Fruit fly (Drosophila melanogaster) whole organism, prepupa: ENCODE data around the gene CG33796.
A peak's percentile ranks its signal among the peaks of the same experiment; 100 is the strongest.

Source experiments
- CG10669 ChIP-seq: fragments of 200-800 bp; sonication (Bioruptor generic); optimal IDR thresholded peaks from 3 replicates; lab custom pipeline; 2018; ENCODE audit warnings: missing biosample characterization, mild to moderate bottlenecking, missing genetic modification characterization, moderate library complexity
- CG11294 ChIP-seq: fragments of 200-800 bp; sonication (Bioruptor generic); IDR thresholded peaks from 2 replicates; pipeline ENCODE4 v1.3.6; 2022; ENCODE audit warnings: missing biosample characterization, missing genetic modification characterization
- CG3032 ChIP-seq: fragments of 200-800 bp; optimal IDR thresholded peaks from 2 replicates; lab custom pipeline; 2019; ENCODE audit warnings: missing biosample characterization, mild to moderate bottlenecking, missing genetic modification characterization, moderate library complexity
- CG31627 ChIP-seq: fragments of 200-800 bp; sonication (Bioruptor generic); optimal IDR thresholded peaks from 3 replicates; lab custom pipeline; 2016; ENCODE audit warnings: missing biosample characterization, missing genetic modification characterization
- CG34406 ChIP-seq: fragments of 200-800 bp; sonication (Bioruptor generic); optimal IDR thresholded peaks from 3 replicates; lab custom pipeline; 2016; ENCODE audit warnings: missing biosample characterization, missing genetic modification characterization
- CG3919 ChIP-seq: fragments of 200-800 bp; sonication (Bioruptor generic); optimal IDR thresholded peaks from 3 replicates; lab custom pipeline; 2016; ENCODE audit warnings: missing biosample characterization, missing genetic modification characterization
- CG4318 ChIP-seq: fragments of 200-800 bp; sonication (Bioruptor generic); optimal IDR thresholded peaks from 3 replicates; lab custom pipeline; 2017; ENCODE audit warnings: missing biosample characterization, mild to moderate bottlenecking, missing genetic modification characterization
- CG6163 ChIP-seq: fragments of 200-800 bp; sonication (Bioruptor generic); IDR thresholded peaks from 3 replicates; pipeline ENCODE4 v1.3.6; 2022; ENCODE audit warnings: missing biosample characterization, missing genetic modification characterization
- CG6276 ChIP-seq: fragments of 200-800 bp; sonication (Bioruptor generic); optimal IDR thresholded peaks from 2 replicates; lab custom pipeline; 2017; ENCODE audit warnings: missing biosample characterization, mild to moderate bottlenecking, missing genetic modification characterization
- CG6808 ChIP-seq: fragments of 200-800 bp; sonication (Bioruptor generic); optimal IDR thresholded peaks from 3 replicates; lab custom pipeline; 2017; ENCODE audit warnings: missing biosample characterization, missing genetic modification characterization, mild to moderate bottlenecking, moderate library complexity, missing genetic modification reagents
- CG6854 ChIP-seq: fragments of 200-800 bp; sonication (Bioruptor generic); optimal IDR thresholded peaks from 2 replicates; lab custom pipeline; 2017; ENCODE audit warnings: missing biosample characterization, mild to moderate bottlenecking, missing genetic modification characterization
- CG7368 ChIP-seq: fragments of 200-800 bp; sonication (Bioruptor generic); optimal IDR thresholded peaks from 3 replicates; lab custom pipeline; 2016; ENCODE audit warnings: missing biosample characterization, missing genetic modification characterization
- CG8119 ChIP-seq: fragments of 200-800 bp; sonication (Bioruptor generic); IDR thresholded peaks from 3 replicates; pipeline ENCODE4 v1.3.6; 2022; ENCODE audit warnings: missing biosample characterization, missing genetic modification characterization
- CG8319 ChIP-seq: fragments of 200-800 bp; sonication (Bioruptor generic); optimal IDR thresholded peaks from 3 replicates; lab custom pipeline; 2016; ENCODE audit warnings: missing biosample characterization, missing genetic modification characterization
- CG8632 ChIP-seq: fragments of 200-800 bp; sonication (Bioruptor generic); optimal IDR thresholded peaks from 3 replicates; lab custom pipeline; 2016; ENCODE audit warnings: missing biosample characterization, missing genetic modification characterization
- CG9139 ChIP-seq: fragments of 200-800 bp; sonication (Bioruptor generic); optimal IDR thresholded peaks from 3 replicates; lab custom pipeline; 2017; ENCODE audit warnings: missing biosample characterization, mild to moderate bottlenecking, missing genetic modification characterization
- Eip75B ChIP-seq: fragments of 200-800 bp; sonication (Bioruptor generic); optimal IDR thresholded peaks from 3 replicates; lab custom pipeline; 2016; ENCODE audit warnings: missing biosample characterization, missing genetic modification characterization
- Eip78C ChIP-seq: fragments of 200-800 bp; sonication (Bioruptor generic); peaks from one replicate; lab custom pipeline; 2016; ENCODE audit warnings: missing biosample characterization, missing genetic modification characterization
- Ets21C ChIP-seq: fragments of 200-800 bp; sonication (Bioruptor generic); optimal IDR thresholded peaks from 3 replicates; lab custom pipeline; 2016; ENCODE audit warnings: missing biosample characterization, missing genetic modification characterization
- Gug ChIP-seq: fragments of 200-800 bp; sonication (Bioruptor generic); IDR thresholded peaks from 2 replicates; pipeline ENCODE4 v1.3.6; 2022; ENCODE audit warnings: missing biosample characterization, missing genetic modification characterization
- Hr39 ChIP-seq: fragments of 200-800 bp; sonication (Bioruptor generic); optimal IDR thresholded peaks from 2 replicates; lab custom pipeline; 2016; ENCODE audit warnings: missing biosample characterization, missing genetic modification characterization
- Hr4 ChIP-seq: fragments of 200-800 bp; sonication (Bioruptor generic); optimal IDR thresholded peaks from 3 replicates; lab custom pipeline; 2016; ENCODE audit warnings: missing biosample characterization, missing genetic modification characterization
- OdsH ChIP-seq: fragments of 200-800 bp; sonication (Bioruptor generic); optimal IDR thresholded peaks from 3 replicates; lab custom pipeline; 2016; ENCODE audit warnings: missing biosample characterization, missing genetic modification characterization
- Smox ChIP-seq: fragments of 200-800 bp; sonication (Bioruptor generic); optimal IDR thresholded peaks from 3 replicates; lab custom pipeline; 2016; ENCODE audit warnings: missing biosample characterization, missing genetic modification characterization
- Sox102F ChIP-seq: fragments of 200-800 bp; sonication (Bioruptor generic); optimal IDR thresholded peaks from 2 replicates; lab custom pipeline; 2016; ENCODE audit warnings: missing biosample characterization, mild to moderate bottlenecking, missing genetic modification characterization
- achi ChIP-seq: fragments of 200-800 bp; sonication (Bioruptor generic); optimal IDR thresholded peaks from 3 replicates; lab custom pipeline; 2016; ENCODE audit warnings: missing biosample characterization, missing genetic modification characterization
- acj6 ChIP-seq: fragments of 200-800 bp; sonication (Bioruptor generic); optimal IDR thresholded peaks from 3 replicates; lab custom pipeline; 2016; ENCODE audit warnings: missing biosample characterization, missing genetic modification characterization
- cyc ChIP-seq: fragments of 200-800 bp; sonication (Bioruptor generic); optimal IDR thresholded peaks from 3 replicates; lab custom pipeline; 2016; ENCODE audit warnings: missing biosample characterization, missing genetic modification characterization
- dac ChIP-seq: fragments of 200-800 bp; sonication (Bioruptor generic); optimal IDR thresholded peaks from 2 replicates; lab custom pipeline; 2017; ENCODE audit warnings: missing biosample characterization, mild to moderate bottlenecking, missing genetic modification characterization
- dsx ChIP-seq: fragments of 200-800 bp; optimal IDR thresholded peaks from 3 replicates; lab custom pipeline; 2019; ENCODE audit warnings: missing biosample characterization, mild to moderate bottlenecking, missing genetic modification characterization, moderate library complexity; ENCODE audit not compliant: poor library complexity, severe bottlenecking
- eg ChIP-seq: fragments of 200-800 bp; sonication (Bioruptor generic); IDR thresholded peaks from 3 replicates; pipeline ENCODE4 v1.3.6; 2022; ENCODE audit warnings: missing biosample characterization, missing genetic modification characterization
- esn ChIP-seq: fragments of 200-800 bp; sonication (Bioruptor generic); optimal IDR thresholded peaks from 2 replicates; lab custom pipeline; 2016; ENCODE audit warnings: missing biosample characterization, mild to moderate bottlenecking, missing genetic modification characterization, moderate library complexity
- fd59A ChIP-seq: fragments of 200-800 bp; sonication (Bioruptor generic); optimal IDR thresholded peaks from 2 replicates; lab custom pipeline; 2017; ENCODE audit warnings: missing biosample characterization, mild to moderate bottlenecking, missing genetic modification characterization, missing genetic modification reagents
- fkh ChIP-seq: fragments of 200-800 bp; sonication (Bioruptor generic); optimal IDR thresholded peaks from 3 replicates; lab custom pipeline; 2017; ENCODE audit warnings: missing biosample characterization, mild to moderate bottlenecking, missing genetic modification characterization, moderate library complexity
- lz ChIP-seq: fragments of 200-800 bp; sonication (Bioruptor generic); optimal IDR thresholded peaks from 3 replicates; lab custom pipeline; 2016; ENCODE audit warnings: missing biosample characterization, missing genetic modification characterization
- net ChIP-seq: fragments of 200-800 bp; sonication (Bioruptor generic); optimal IDR thresholded peaks from 3 replicates; lab custom pipeline; 2016; ENCODE audit warnings: missing biosample characterization, missing genetic modification characterization
- pdm3 ChIP-seq: fragments of 200-800 bp; sonication (Bioruptor generic); optimal IDR thresholded peaks from 3 replicates; lab custom pipeline; 2016; ENCODE audit warnings: missing biosample characterization, missing genetic modification characterization
- salr ChIP-seq, 2 experiments: fragments of 200-800 bp; sonication (Bioruptor generic); optimal IDR thresholded peaks; 3 replicates each; lab custom pipeline; 2016 to 2018; ENCODE audit warnings: missing biosample characterization in 2 of 2, missing genetic modification characterization in 2 of 2, mild to moderate bottlenecking in 1 of 2
- spab ChIP-seq: fragments of 200-800 bp; sonication (Bioruptor generic); optimal IDR thresholded peaks from 2 replicates; lab custom pipeline; 2017; ENCODE audit warnings: missing biosample characterization, mild to moderate bottlenecking, missing genetic modification characterization, missing genetic modification reagents
- ss ChIP-seq, 2 experiments: fragments of 200-800 bp; sonication (Bioruptor generic); optimal IDR thresholded peaks; 2 replicates in 1 of 2; 3 replicates in 1 of 2; lab custom pipeline; 2017 to 2018; ENCODE audit warnings: mild to moderate bottlenecking in 2 of 2, missing biosample characterization in 2 of 2, missing genetic modification characterization in 2 of 2, moderate library complexity in 1 of 2
- svp ChIP-seq: fragments of 200-800 bp; sonication (Bioruptor generic); peaks from one replicate; lab custom pipeline; 2016; ENCODE audit warnings: missing biosample characterization, missing genetic modification characterization
- topi ChIP-seq: fragments of 200-800 bp; sonication (Bioruptor generic); optimal IDR thresholded peaks from 3 replicates; lab custom pipeline; 2016; ENCODE audit warnings: missing biosample characterization, missing genetic modification characterization

Gene CG33796

dm6 chr3L:16211156-16211935, 41.4 kb upstream of the CG33796 start (continued):
- peak; percentile 53 for TF ChIP-seq CG31627 (GFP tag; lab: Kevin White, UChicago)
- TF ChIP-seq CG8119 (GFP tag; lab: Robert Waterston, UW): peak; percentile 73
- peak; percentile 49; the same call in 1 of the 2 replicates for TF ChIP-seq Gug (GFP tag; lab: Robert Waterston, UW)
- TF ChIP-seq fd59A (GFP tag; lab: Kevin White, UChicago): peak; percentile 79
- no peak; the same call in 1 of the 2 replicates for TF ChIP-seq CG11294 (GFP tag; lab: Robert Waterston, UW)
- TF ChIP-seq CG3032 (tag; lab: Kevin White, UChicago): peak; percentile 78
- peak; percentile 79 for TF ChIP-seq CG34406 (GFP tag; lab: Kevin White, UChicago)
- TF ChIP-seq CG8632 (GFP tag; lab: Kevin White, UChicago): peak; percentile 81
- peak; percentile 84 for TF ChIP-seq acj6
- peak; percentile 16 for TF ChIP-seq CG7368 (GFP tag; lab: Kevin White, UChicago)
- peak; percentile 39 for TF ChIP-seq Ets21C
- peak; percentile 75 for TF ChIP-seq spab (GFP tag; lab: Kevin White, UChicago)
- TF ChIP-seq, all 60 proteins: peak for 53

DNA sequence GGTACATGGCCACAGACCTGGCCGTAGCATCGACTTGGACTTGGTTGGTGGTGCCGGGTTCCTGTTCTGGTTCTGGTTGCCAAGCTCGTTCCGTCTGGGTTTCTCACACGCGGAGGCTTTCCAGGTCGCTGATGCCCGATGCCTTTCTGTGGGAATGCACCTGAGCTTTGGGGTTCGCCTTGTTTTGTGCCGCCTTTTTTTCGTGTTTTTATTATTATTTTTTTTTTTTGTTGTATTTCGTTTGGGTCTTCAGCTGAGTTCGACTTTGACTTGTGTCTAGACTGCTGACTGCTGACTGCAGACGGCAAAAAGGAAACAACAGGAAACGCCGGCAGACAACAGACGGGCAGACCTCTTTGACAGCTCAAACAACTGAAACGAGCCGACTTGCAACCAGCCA, 39.7 kb upstream of the CG33796 start:
- TF ChIP-seq CG6163: 0 out of 3 replicates have a peak, but pooled peaks have one; percentile 20
- peak; percentile 36 to 75 for TF ChIP-seq ss (GFP tag; optimal IDR thresholded peaks at IDR 0.05; lab: Kevin White, UChicago)
- peak; percentile 14 for TF ChIP-seq CG6808 (GFP tag; lab: Kevin White, UChicago)
- TF ChIP-seq CG9139 (GFP tag; lab: Kevin White, UChicago): peak; percentile 34
- TF ChIP-seq Eip75B (GFP tag; lab: Kevin White, UChicago): peak; percentile 20
- no peak for TF ChIP-seq salr (GFP tag; optimal IDR thresholded peaks at IDR 0.05; lab: Kevin White, UChicago)
- no peak for TF ChIP-seq Eip78C (GFP tag; lab: Kevin White, UChicago)
- TF ChIP-seq eg (GFP tag; lab: Robert Waterston, UW): 0 out of 3 replicates have a peak, but pooled peaks have one; percentile 8
- TF ChIP-seq Sox102F (GFP tag; lab: Kevin White, UChicago): no peak
- no peak for TF ChIP-seq CG8119 (GFP tag; lab: Robert Waterston, UW)
- TF ChIP-seq, all 60 proteins: peak for 6

DNA sequence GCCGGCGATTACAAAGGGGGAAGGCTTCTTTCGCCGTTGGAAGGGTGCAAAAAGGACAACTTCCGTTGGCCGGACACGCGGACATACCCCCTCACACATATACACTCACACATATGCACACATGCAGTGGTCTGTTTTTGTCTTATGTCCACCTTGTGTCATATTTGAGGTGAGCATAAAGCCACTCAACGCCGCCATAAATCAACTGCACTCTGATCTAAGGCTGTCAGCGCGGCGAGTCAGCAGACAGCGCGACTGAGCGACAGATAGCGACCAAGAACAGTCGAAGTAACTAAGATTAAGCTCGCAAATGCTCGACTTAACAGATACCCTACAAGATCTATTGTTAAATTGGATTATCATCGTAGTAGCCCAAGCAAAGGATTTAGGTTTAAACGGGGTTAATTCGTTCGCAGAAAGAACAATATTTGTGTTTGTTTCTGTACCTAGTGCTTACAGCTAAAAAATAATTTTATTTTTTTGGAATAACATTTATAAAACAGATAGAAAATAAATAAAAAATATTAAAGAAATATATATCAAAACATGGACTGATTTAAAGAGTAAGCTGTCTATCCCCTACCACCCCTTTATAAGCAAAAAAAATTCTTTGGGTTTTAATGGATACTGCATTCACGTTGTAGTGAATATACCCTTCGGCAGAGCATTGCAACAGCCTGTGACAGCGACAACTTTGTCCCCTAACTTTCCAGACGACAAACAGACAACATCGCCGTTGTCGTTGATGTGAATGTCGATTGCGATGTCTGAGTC, 39.1 kb upstream of the CG33796 start:
- no peak for TF ChIP-seq achi (GFP tag; lab: Kevin White, UChicago)
- peak; percentile 78 for TF ChIP-seq Eip78C (GFP tag; lab: Kevin White, UChicago)
- TF ChIP-seq Hr4 (GFP tag; lab: Kevin White, UChicago): no peak
- no peak for TF ChIP-seq CG8319 (GFP tag; lab: Kevin White, UChicago)
- peak; percentile 13 for TF ChIP-seq CG31627 (GFP tag; lab: Kevin White, UChicago)
- peak; percentile 37 for TF ChIP-seq OdsH
- TF ChIP-seq net: no peak
- TF ChIP-seq esn (GFP tag; lab: Kevin White, UChicago): peak; percentile 34
- no peak for TF ChIP-seq CG6276 (GFP tag; lab: Kevin White, UChicago)
- no peak for TF ChIP-seq CG10669 (GFP tag; lab: Kevin White, UChicago)
- TF ChIP-seq dsx (GFP tag; lab: Kevin White, UChicago): no peak
- TF ChIP-seq lz: peak; percentile 0
- TF ChIP-seq cyc (GFP tag; lab: Kevin White, UChicago): peak; percentile 2
- peak; percentile 14 for TF ChIP-seq CG6808 (GFP tag; lab: Kevin White, UChicago)
- TF ChIP-seq topi (GFP tag; lab: Kevin White, UChicago): no peak
- TF ChIP-seq CG4318 (GFP tag; lab: Kevin White, UChicago): peak; percentile 27
- TF ChIP-seq Sox102F (GFP tag; lab: Kevin White, UChicago): peak; percentile 21
- peak; percentile 57 for TF ChIP-seq CG3032 (tag; lab: Kevin White, UChicago)
- no peak for TF ChIP-seq CG8119 (GFP tag; lab: Robert Waterston, UW)
- TF ChIP-seq dac (GFP tag; lab: Kevin White, UChicago): no peak
- peak; percentile 28 for TF ChIP-seq pdm3
- no peak for TF ChIP-seq Eip75B (GFP tag; lab: Kevin White, UChicago)
- no peak for TF ChIP-seq Hr39 (GFP tag; lab: Kevin White, UChicago)
- TF ChIP-seq svp (GFP tag; lab: Kevin White, UChicago): peak; percentile 94
- peak; percentile 58 for TF ChIP-seq CG3919 (GFP tag; lab: Kevin White, UChicago)
- TF ChIP-seq CG6854: peak; percentile 23
- no peak for TF ChIP-seq CG9139 (GFP tag; lab: Kevin White, UChicago)
- no peak for TF ChIP-seq CG8632 (GFP tag; lab: Kevin White, UChicago)
- no peak for TF ChIP-seq Smox
- TF ChIP-seq salr (GFP tag; optimal IDR thresholded peaks at IDR 0.05; lab: Kevin White, UChicago): no peak
- peak in 1 of 2 experiments; percentile 30 for TF ChIP-seq ss (GFP tag; optimal IDR thresholded peaks at IDR 0.05; lab: Kevin White, UChicago)
- TF ChIP-seq fd59A (GFP tag; lab: Kevin White, UChicago): peak; percentile 51
- no peak for TF ChIP-seq fkh (GFP tag; lab: Kevin White, UChicago)
- no peak for TF ChIP-seq Ets21C
